Fruit fly (Drosophila melanogaster) whole organism, embryonic: ENCODE results near the gene Sik2.

Experiments used
- Antp ChIP-seq: fragments of 200-800 bp; sonication (Bioruptor generic); optimal IDR thresholded peaks from 3 replicates; lab custom pipeline; 2016; ENCODE audit warnings: missing biosample characterization, missing genetic modification characterization
- Asciz ChIP-seq: fragments of 200-800 bp; sonication (Bioruptor generic); optimal IDR thresholded peaks from 2 replicates; lab custom pipeline; 2017; ENCODE audit warnings: missing biosample characterization, mild to moderate bottlenecking, missing genetic modification characterization, missing genetic modification reagents
- B-H2 ChIP-seq: fragments of 200-800 bp; sonication (Bioruptor generic); optimal IDR thresholded peaks from 2 replicates; lab custom pipeline; 2018; ENCODE audit warnings: missing biosample characterization, mild to moderate bottlenecking, missing genetic modification characterization
- BtbVII ChIP-seq: fragments of 200-800 bp; sonication (Bioruptor generic); optimal IDR thresholded peaks from 3 replicates; lab custom pipeline; 2017; ENCODE audit warnings: missing biosample characterization, mild to moderate bottlenecking, missing genetic modification characterization
- CG10147 ChIP-seq: fragments of 200-800 bp; sonication (Bioruptor generic); optimal IDR thresholded peaks from 2 replicates; lab custom pipeline; 2019; ENCODE audit warnings: missing biosample characterization, mild to moderate bottlenecking, missing genetic modification characterization, moderate library complexity
- CG10462 ChIP-seq: fragments of 200-800 bp; sonication (Bioruptor generic); optimal IDR thresholded peaks from 2 replicates; lab custom pipeline; 2016; ENCODE audit warnings: missing biosample characterization, missing genetic modification characterization
- CG10543 ChIP-seq: fragments of 200-800 bp; sonication (Bioruptor generic); optimal IDR thresholded peaks from 3 replicates; lab custom pipeline; 2017; ENCODE audit warnings: missing biosample characterization, mild to moderate bottlenecking, missing genetic modification characterization, moderate library complexity
- CG11456 ChIP-seq: fragments of 200-800 bp; sonication (Bioruptor generic); IDR thresholded peaks from 3 replicates; pipeline ENCODE4 v1.3.6; 2022; ENCODE audit warnings: missing biosample characterization, missing genetic modification characterization
- CG12071 ChIP-seq: fragments of 200-800 bp; sonication (Bioruptor generic); optimal IDR thresholded peaks from 3 replicates; lab custom pipeline; 2018; ENCODE audit warnings: missing biosample characterization, mild to moderate bottlenecking, missing genetic modification characterization
- CG12219 ChIP-seq: fragments of 200-800 bp; sonication (Bioruptor generic); optimal IDR thresholded peaks from 3 replicates; lab custom pipeline; 2018; ENCODE audit warnings: missing biosample characterization, mild to moderate bottlenecking, missing genetic modification characterization
- CG12769 ChIP-seq: fragments of 200-800 bp; sonication (Bioruptor generic); optimal IDR thresholded peaks from 2 replicates; lab custom pipeline; 2019; ENCODE audit warnings: missing biosample characterization, mild to moderate bottlenecking, missing genetic modification characterization, moderate library complexity
- CG13287 ChIP-seq: fragments of 200-800 bp; sonication (Bioruptor generic); IDR thresholded peaks from 2 replicates; pipeline ENCODE4 v1.3.6; 2022; ENCODE audit warnings: missing biosample characterization, missing genetic modification characterization; ENCODE audit not compliant: partially characterized antibody
- CG14441 ChIP-seq: fragments of 200-800 bp; sonication (Bioruptor generic); IDR thresholded peaks from 2 replicates; pipeline ENCODE4 v1.3.6; 2022; ENCODE audit warnings: missing biosample characterization, missing genetic modification characterization
- CG15269 ChIP-seq: fragments of 200-800 bp; sonication (Bioruptor generic); optimal IDR thresholded peaks from 2 replicates; lab custom pipeline; 2018; ENCODE audit warnings: missing biosample characterization, mild to moderate bottlenecking, missing genetic modification characterization, moderate library complexity
- CG17328 ChIP-seq: fragments of 200-800 bp; sonication (Bioruptor generic); IDR thresholded peaks from 2 replicates; pipeline ENCODE4 v1.3.6; 2022; ENCODE audit warnings: missing biosample characterization, missing genetic modification characterization
- CG18262 ChIP-seq: fragments of 200-800 bp; optimal IDR thresholded peaks from 3 replicates; lab custom pipeline; 2019; ENCODE audit warnings: missing biosample characterization, mild to moderate bottlenecking, missing genetic modification characterization, moderate library complexity
- CG1832 ChIP-seq: fragments of 200-800 bp; sonication (Bioruptor generic); optimal IDR thresholded peaks from 2 replicates; lab custom pipeline; 2017; ENCODE audit warnings: missing biosample characterization, mild to moderate bottlenecking, missing genetic modification characterization, inconsistent platforms
- CG2120 ChIP-seq: fragments of 200-800 bp; sonication (Bioruptor generic); optimal IDR thresholded peaks from 3 replicates; lab custom pipeline; 2016; ENCODE audit warnings: missing biosample characterization, missing genetic modification characterization
- CG4707 ChIP-seq: fragments of 200-800 bp; sonication (Bioruptor generic); optimal IDR thresholded peaks from 2 replicates; lab custom pipeline; 2018; ENCODE audit warnings: missing biosample characterization, mild to moderate bottlenecking, missing genetic modification characterization, moderate library complexity
- CG6765 ChIP-seq: fragments of 200-800 bp; sonication (Bioruptor generic); optimal IDR thresholded peaks from 3 replicates; lab custom pipeline; 2017; ENCODE audit warnings: missing biosample characterization, mild to moderate bottlenecking, missing genetic modification characterization
- CG6813 ChIP-seq: fragments of 200-800 bp; sonication (Bioruptor generic); optimal IDR thresholded peaks from 2 replicates; lab custom pipeline; 2017; ENCODE audit warnings: missing biosample characterization, missing genetic modification characterization, mild to moderate bottlenecking, moderate library complexity, missing genetic modification reagents
- CG6854 ChIP-seq: fragments of 200-800 bp; sonication (Bioruptor generic); optimal IDR thresholded peaks from 3 replicates; lab custom pipeline; 2017; ENCODE audit warnings: missing biosample characterization, mild to moderate bottlenecking, missing genetic modification characterization
- CG7357 ChIP-seq: fragments of 200-800 bp; sonication (Bioruptor generic); IDR thresholded peaks from 3 replicates; pipeline ENCODE4 v1.3.6; 2022; ENCODE audit warnings: missing biosample characterization, missing genetic modification characterization
- CG7987 ChIP-seq: fragments of 200-800 bp; sonication (Bioruptor generic); optimal IDR thresholded peaks from 2 replicates; lab custom pipeline; 2018; ENCODE audit warnings: missing biosample characterization, mild to moderate bottlenecking, missing genetic modification characterization, moderate library complexity
- D19A ChIP-seq: fragments of 200-800 bp; optimal IDR thresholded peaks from 3 replicates; lab custom pipeline; 2019; ENCODE audit warnings: missing biosample characterization, mild to moderate bottlenecking, missing genetic modification characterization, moderate library complexity
- Gsc ChIP-seq: fragments of 200-800 bp; sonication (Bioruptor generic); IDR thresholded peaks from 2 replicates; pipeline ENCODE4 v1.3.6; 2022; ENCODE audit warnings: missing biosample characterization, missing genetic modification characterization
- NfI ChIP-seq: fragments of 200-800 bp; sonication (Bioruptor generic); optimal IDR thresholded peaks from 3 replicates; lab custom pipeline; 2018; ENCODE audit warnings: missing biosample characterization, mild to moderate bottlenecking, missing genetic modification characterization, moderate library complexity
- Poxn ChIP-seq: fragments of 200-800 bp; sonication (Bioruptor generic); IDR thresholded peaks from 2 replicates; pipeline ENCODE4 v1.3.6; 2022; ENCODE audit warnings: missing biosample characterization, missing genetic modification characterization
- Sry-δ ChIP-seq: fragments of 200-800 bp; sonication (Bioruptor generic); optimal IDR thresholded peaks from 2 replicates; lab custom pipeline; 2016; ENCODE audit warnings: missing biosample characterization, missing genetic modification characterization
- bowl ChIP-seq: fragments of 200-800 bp; sonication (Bioruptor generic); IDR thresholded peaks from 2 replicates; pipeline ENCODE4 v1.3.6; 2022; ENCODE audit warnings: missing biosample characterization, missing genetic modification characterization
- bsh ChIP-seq, 2 experiments: fragments of 200-800 bp; sonication (Bioruptor generic); optimal IDR thresholded peaks; 2 replicates each; lab custom pipeline; 2017 to 2018; ENCODE audit warnings: mild to moderate bottlenecking in 2 of 2, missing biosample characterization in 2 of 2, missing genetic modification characterization in 2 of 2, moderate library complexity in 1 of 2
- caup ChIP-seq: fragments of 200-800 bp; sonication (Bioruptor generic); optimal IDR thresholded peaks from 3 replicates; lab custom pipeline; 2017; ENCODE audit warnings: missing biosample characterization, mild to moderate bottlenecking, missing genetic modification characterization, moderate library complexity; ENCODE audit not compliant: severe bottlenecking
- croc ChIP-seq: fragments of 200-800 bp; sonication (Bioruptor generic); conservative IDR thresholded peaks from 3 replicates; pipeline ENCODE4 v1.3.6; 2022; ENCODE audit warnings: missing biosample characterization, missing genetic modification characterization
- dpn ChIP-seq, 2 experiments: fragments of 200-800 bp; sonication (Bioruptor generic); optimal IDR thresholded peaks; 3 replicates each; lab custom pipeline; 2016; ENCODE audit warnings: missing biosample characterization in 2 of 2, missing genetic modification characterization in 2 of 2
- kni ChIP-seq: fragments of 200-800 bp; sonication (Bioruptor generic); optimal IDR thresholded peaks from 3 replicates; lab custom pipeline; 2017; ENCODE audit warnings: mild to moderate bottlenecking, missing biosample characterization, missing genetic modification reagents, missing genetic modification characterization
- lab ChIP-seq: fragments of 200-800 bp; sonication (Bioruptor generic); optimal IDR thresholded peaks from 3 replicates; lab custom pipeline; 2017; ENCODE audit warnings: missing biosample characterization, missing genetic modification characterization, mild to moderate bottlenecking, moderate library complexity, missing genetic modification reagents
- onecut ChIP-seq: fragments of 200-800 bp; sonication (Bioruptor generic); IDR thresholded peaks from 2 replicates; pipeline ENCODE4 v1.3.6; 2022; ENCODE audit warnings: missing biosample characterization, missing genetic modification characterization
- pho ChIP-seq: fragments of 200-800 bp; sonication (Bioruptor generic); optimal IDR thresholded peaks from 2 replicates; lab custom pipeline; 2016; ENCODE audit warnings: missing biosample characterization, missing genetic modification characterization
- phol ChIP-seq: fragments of 200-800 bp; sonication (Bioruptor generic); optimal IDR thresholded peaks from 3 replicates; lab custom pipeline; 2018; ENCODE audit warnings: missing biosample characterization, mild to moderate bottlenecking, missing genetic modification characterization, moderate library complexity
- pnt ChIP-seq: fragments of 200-800 bp; sonication (Bioruptor generic); optimal IDR thresholded peaks from 3 replicates; lab custom pipeline; 2016; ENCODE audit warnings: missing biosample characterization, missing genetic modification characterization
- pros ChIP-seq: fragments of 200-800 bp; sonication (Bioruptor generic); optimal IDR thresholded peaks from 3 replicates; lab custom pipeline; 2019; ENCODE audit warnings: missing biosample characterization, mild to moderate bottlenecking, missing genetic modification characterization, moderate library complexity
- sens ChIP-seq: fragments of 200-800 bp; sonication (Bioruptor generic); peaks from one replicate; lab custom pipeline; 2016; ENCODE audit warnings: missing biosample characterization, missing genetic modification characterization
- slbo ChIP-seq: fragments of 200-800 bp; sonication (Bioruptor generic); IDR thresholded peaks from 2 replicates; pipeline ENCODE4 v1.3.6; 2022; ENCODE audit warnings: missing biosample characterization, missing genetic modification characterization
- slp2 ChIP-seq: fragments of 200-800 bp; sonication (Bioruptor generic); optimal IDR thresholded peaks from 2 replicates; lab custom pipeline; 2016; ENCODE audit warnings: missing biosample characterization, missing genetic modification characterization
- sug ChIP-seq: fragments of 200-800 bp; optimal IDR thresholded peaks from 2 replicates; lab custom pipeline; 2019; ENCODE audit warnings: missing biosample characterization, mild to moderate bottlenecking, missing genetic modification characterization, moderate library complexity
- tap ChIP-seq: fragments of 200-800 bp; optimal IDR thresholded peaks from 3 replicates; lab custom pipeline; 2019; ENCODE audit warnings: missing biosample characterization, mild to moderate bottlenecking, missing genetic modification characterization, moderate library complexity
- tin ChIP-seq: fragments of 200-800 bp; sonication (Bioruptor generic); optimal IDR thresholded peaks from 3 replicates; lab custom pipeline; 2016; ENCODE audit warnings: missing biosample characterization, missing genetic modification characterization
- tup ChIP-seq: fragments of 200-800 bp; sonication (Bioruptor generic); optimal IDR thresholded peaks from 2 replicates; lab custom pipeline; 2016; ENCODE audit warnings: missing biosample characterization, mild to moderate bottlenecking, missing genetic modification characterization, moderate library complexity
- wek ChIP-seq: fragments of 200-800 bp; sonication (Bioruptor generic); optimal IDR thresholded peaks from 3 replicates; lab custom pipeline; 2018; ENCODE audit warnings: missing biosample characterization, mild to moderate bottlenecking, missing genetic modification characterization, moderate library complexity

Sik2 gene

DNA sequence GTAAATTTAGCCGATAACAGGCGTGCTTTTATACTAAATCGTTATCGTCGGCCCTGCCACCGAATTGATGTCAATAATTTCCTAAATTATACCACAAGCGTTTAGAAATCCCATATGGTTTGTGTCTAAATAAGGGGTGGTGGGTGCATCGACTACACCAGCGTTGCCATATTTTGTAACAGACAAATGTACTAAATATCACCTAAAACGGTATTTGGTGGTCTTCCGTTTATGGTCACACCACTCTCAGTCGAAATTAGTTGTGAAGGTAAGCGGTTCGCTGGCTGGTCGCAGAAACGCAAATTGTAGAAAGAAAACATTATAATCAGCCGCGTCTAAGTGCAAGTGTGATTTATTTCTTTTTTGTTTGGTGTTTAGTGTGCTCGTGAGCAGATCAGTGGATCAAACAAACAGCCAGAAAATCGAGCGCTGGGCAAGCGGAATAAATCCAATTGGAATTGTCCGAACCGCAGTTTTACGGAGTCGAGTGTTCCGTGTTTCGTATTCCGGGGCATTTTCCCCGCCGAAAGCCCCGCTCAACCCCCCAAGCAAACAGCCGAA is 18.7 kb upstream of the Sik2 start, which contains the start of the genes CG16903 and Unc-76 (continued):
- TF ChIP-seq CG15269 (tag; lab: Kevin White, UChicago) (peak; percentile 38), CG17328 (GFP tag; lab: Robert Waterston, UW) (no peak), Poxn (GFP tag; lab: Robert Waterston, UW) (no peak), CG7987 (GFP tag; lab: Kevin White, UChicago) (peak; percentile 69), dpn (GFP tag; optimal IDR thresholded peaks at IDR 0.05; lab: Kevin White, UChicago) (peak; percentile 7 to 35), wek (GFP tag; lab: Kevin White, UChicago) (peak; percentile 60), Gsc (GFP tag; lab: Robert Waterston, UW) (no peak), BtbVII (peak; percentile 63), lab (GFP tag; lab: Kevin White, UChicago) (peak; percentile 43), slp2 (GFP tag; lab: Kevin White, UChicago) (no peak), bsh (GFP tag; optimal IDR thresholded peaks at IDR 0.05; lab: Kevin White, UChicago) (peak in 1 of 2 experiments; percentile 21), CG6765 (GFP tag; lab: Kevin White, UChicago) (no peak), slbo (GFP tag; lab: Robert Waterston, UW) (peak; percentile 21; the same call in 1 of the 2 replicates), CG2120 (peak; percentile 22), tup (GFP tag; lab: Kevin White, UChicago) (no peak), NfI (GFP tag; lab: Kevin White, UChicago) (peak; percentile 25), Antp (GFP tag; lab: Kevin White, UChicago) (peak; percentile 6), CG6813 (peak; percentile 13), Asciz (GFP tag; lab: Kevin White, UChicago) (peak; percentile 4), pho (peak; percentile 39), CG6854 (GFP tag; lab: Kevin White, UChicago) (peak; percentile 31), CG4707 (GFP tag; lab: Kevin White, UChicago) (peak; percentile 40), pnt (peak; percentile 0), phol (tag; lab: Kevin White, UChicago) (peak; percentile 71), Sry-δ (GFP tag; lab: Kevin White, UChicago) (peak; percentile 77), CG18262 (tag; lab: Kevin White, UChicago) (peak; percentile 37), caup (GFP tag; lab: Kevin White, UChicago) (peak; percentile 57), tap (tag; lab: Kevin White, UChicago) (peak; percentile 28), kni (GFP tag; lab: Kevin White, UChicago) (no peak), CG13287 (GFP tag; lab: Robert Waterston, UW) (peak; percentile 67), pros (peak; percentile 64), CG12071 (GFP tag; lab: Kevin White, UChicago) (peak; percentile 53), croc (GFP tag; lab: Robert Waterston, UW) (no peak), D19A (tag; lab: Kevin White, UChicago) (peak; percentile 37), B-H2 (peak; percentile 81), CG11456 (GFP tag; lab: Robert Waterston, UW) (0 out of 3 replicates have a peak, but pooled peaks have one; percentile 20), CG7357 (GFP tag; lab: Robert Waterston, UW) (no peak), onecut (GFP tag; lab: Robert Waterston, UW) (peak; percentile 16; the same call in 1 of the 2 replicates), CG12219 (GFP tag; lab: Kevin White, UChicago) (peak; percentile 32), sens (peak; percentile 82), CG12769 (tag; lab: Kevin White, UChicago) (peak; percentile 78), bowl (GFP tag; lab: Robert Waterston, UW) (0 out of 2 replicates have a peak, but pooled peaks have one; percentile 39), tin (GFP tag; lab: Kevin White, UChicago) (no peak), CG10462 (GFP tag; lab: Kevin White, UChicago) (no peak), CG14441 (GFP tag; lab: Robert Waterston, UW) (no peak), CG1832 (no peak), CG10147 (GFP tag; lab: Kevin White, UChicago) (peak; percentile 9), CG10543 (GFP tag; lab: Kevin White, UChicago) (peak; percentile 55), sug (tag; lab: Kevin White, UChicago) (peak; percentile 66)
